Worm (Caenorhabditis elegans) whole organism, L2 larva: ENCODE measurements around the gene W02A2.8.

Source experiments
- alr-1 ChIP-seq: fragments of 150-350 bp; optimal IDR thresholded peaks from 2 replicates; lab custom pipeline; 2014; ENCODE audit warnings: missing biosample characterization, missing genetic modification characterization
- aly-2 ChIP-seq: fragments of 150-350 bp; optimal IDR thresholded peaks from 2 replicates; lab custom pipeline; 2014; ENCODE audit warnings: missing biosample characterization, missing genetic modification characterization
- elt-1 ChIP-seq: fragments of 150-350 bp; optimal IDR thresholded peaks from 2 replicates; lab custom pipeline; 2014; ENCODE audit warnings: missing biosample characterization, missing genetic modification characterization
- fos-1 ChIP-seq: fragments of 150-350 bp; optimal IDR thresholded peaks from 2 replicates; lab custom pipeline; 2014; ENCODE audit warnings: missing biosample characterization, missing genetic modification characterization
- lin-39 ChIP-seq: fragments of 150-350 bp; optimal IDR thresholded peaks from 2 replicates; lab custom pipeline; 2014; ENCODE audit warnings: missing biosample characterization, missing genetic modification reagents, missing genetic modification characterization
- lsy-2 ChIP-seq, 2 experiments: fragments of 150-350 bp in 1 of 2; sonication (generic microtip) in 1 of 2; optimal IDR thresholded peaks; 2 replicates each; lab custom pipeline; 2014 to 2017; ENCODE audit warnings: missing biosample characterization in 2 of 2, missing genetic modification characterization in 2 of 2
- nhr-237 ChIP-seq: fragments of 150-350 bp; optimal IDR thresholded peaks from 2 replicates; lab custom pipeline; 2014; ENCODE audit warnings: missing biosample characterization, missing genetic modification characterization
- nhr-6 ChIP-seq: fragments of 150-350 bp; optimal IDR thresholded peaks from 2 replicates; lab custom pipeline; 2014; ENCODE audit warnings: missing biosample characterization, missing genetic modification characterization
- skn-1 ChIP-seq: sonication (generic microtip); optimal IDR thresholded peaks from 2 replicates; lab custom pipeline; 2017; ENCODE audit warnings: missing biosample characterization, missing genetic modification characterization
- snpc-4 ChIP-seq: fragments of 150-350 bp; optimal IDR thresholded peaks from 2 replicates; lab custom pipeline; 2014; ENCODE audit warnings: missing biosample characterization, missing genetic modification characterization
- unc-62 ChIP-seq: fragments of 150-350 bp; optimal IDR thresholded peaks from 2 replicates; lab custom pipeline; 2014; ENCODE audit warnings: missing biosample characterization, missing genetic modification reagents, missing genetic modification characterization
- ztf-11 ChIP-seq: sonication (generic microtip); optimal IDR thresholded peaks from 2 replicates; lab custom pipeline; 2017; ENCODE audit warnings: missing biosample characterization, missing genetic modification characterization
- ztf-4 ChIP-seq: fragments of 150-350 bp; optimal IDR thresholded peaks from 2 replicates; lab custom pipeline; 2014; ENCODE audit warnings: missing biosample characterization, missing genetic modification characterization

DNA sequence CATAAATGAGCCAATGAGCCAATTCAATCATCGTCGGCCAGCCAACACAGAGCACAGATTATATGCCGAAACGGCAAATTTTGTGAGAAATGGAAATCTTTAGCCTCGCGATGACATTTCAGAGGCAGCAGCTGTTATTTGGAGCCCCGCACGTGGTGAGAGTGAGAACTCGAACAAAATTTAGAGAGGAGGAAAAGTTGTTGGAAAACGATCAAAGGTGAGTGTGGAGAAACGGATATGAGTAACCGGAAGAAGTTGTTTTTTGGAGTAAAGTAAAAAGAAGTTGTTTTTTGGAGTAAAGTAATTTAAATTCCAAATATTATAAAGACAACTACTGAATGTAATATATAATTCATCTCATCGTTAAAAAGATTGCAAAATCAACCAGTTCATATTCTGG is 40.3 kb upstream of the W02A2.8 start, which contains the start of gene Y62E10A.13:
- TF ChIP-seq nhr-6 (tag; lab: Kevin White, UChicago) (no peak), elt-1 (no peak), snpc-4 (tag; lab: Kevin White, UChicago) (no peak), ztf-4 (tag; lab: Kevin White, UChicago) (no peak), unc-62 (GFP tag; lab: Kevin White, UChicago) (no peak), nhr-237 (tag; lab: Kevin White, UChicago) (no peak), aly-2 (tag; lab: Kevin White, UChicago) (no peak), fos-1 (no peak), alr-1 (tag; lab: Kevin White, UChicago) (no peak), ztf-11 (no peak), lsy-2 (tag; optimal IDR thresholded peaks at IDR 0.05; lab: Kevin White, UChicago) (no peak), lin-39 (no peak), skn-1 (tag; lab: Kevin White, UChicago) (no peak)
